Worm (Caenorhabditis elegans): Measurements from ENCODE around the gene T01B7.13.

The T01B7.13 gene

ce11 chrII:8701619-8702350 is 13.4 kb upstream of the T01B7.13 start, which contains the start of gene sphk-1:
Gene sphk-1 (minus strand): TSS chrII:8701669.
- TF ChIP-seq egl-13 (tag; optimal IDR thresholded peaks at IDR 0.05): no peak
- no peak for TF ChIP-seq aly-2 (tag; optimal IDR thresholded peaks at IDR 0.05)
- TF ChIP-seq rnt-1 (tag; optimal IDR thresholded peaks at IDR 0.05): no peak
- no peak for TF ChIP-seq unc-98 (GFP tag; IDR thresholded peaks at IDR 0.05)
- no peak for TF ChIP-seq C34B4.2 (tag; optimal IDR thresholded peaks at IDR 0.05)
- TF ChIP-seq ceh-82 (tag; optimal IDR thresholded peaks at IDR 0.05): no peak
- no peak for TF ChIP-seq hpl-2 (GFP tag; optimal IDR thresholded peaks at IDR 0.05)
- no peak for TF ChIP-seq nhr-11 (tag; optimal IDR thresholded peaks at IDR 0.05)
- no peak for TF ChIP-seq tlp-1 (tag; optimal IDR thresholded peaks at IDR 0.05)
- no peak for TF ChIP-seq mab-9 (GFP tag; IDR thresholded peaks at IDR 0.05)
- TF ChIP-seq mef-2 (tag; optimal IDR thresholded peaks at IDR 0.05): no peak
- TF ChIP-seq nhr-20 (tag; optimal IDR thresholded peaks at IDR 0.05): no peak
- TF ChIP-seq unc-130 (tag; optimal IDR thresholded peaks at IDR 0.05): no peak
- no peak for TF ChIP-seq nhr-47 (tag; optimal IDR thresholded peaks at IDR 0.05)
- no peak for TF ChIP-seq fkh-10 (GFP tag; optimal IDR thresholded peaks at IDR 0.05)
- no peak for TF ChIP-seq xbp-1 (tag; optimal IDR thresholded peaks at IDR 0.05)
- TF ChIP-seq zag-1 (tag; optimal IDR thresholded peaks at IDR 0.05): no peak
- TF ChIP-seq sup-37 (GFP tag; optimal IDR thresholded peaks at IDR 0.05): no peak
- TF ChIP-seq nhr-19 (GFP tag; conservative IDR thresholded peaks at IDR 0.05): no peak
- TF ChIP-seq C04F5.9 (tag; optimal IDR thresholded peaks at IDR 0.05): no peak

ce11 chrII:8703729-8704128 is 11.5 kb upstream of the T01B7.13 start, which contains the start of gene ceh-7:
Gene ceh-7 (minus strand): TSS chrII:8703829.
- no peak for TF ChIP-seq ztf-11 (tag; optimal IDR thresholded peaks at IDR 0.05)
- no peak for TF ChIP-seq unc-86 (tag; optimal IDR thresholded peaks at IDR 0.05)
- no peak for TF ChIP-seq unc-98 (GFP tag; IDR thresholded peaks at IDR 0.05)
- no peak for TF ChIP-seq lin-15B (tag; optimal IDR thresholded peaks at IDR 0.05)
- TF ChIP-seq egl-13 (tag; optimal IDR thresholded peaks at IDR 0.05): no peak
- no peak for TF ChIP-seq fos-1 (tag; optimal IDR thresholded peaks at IDR 0.05)
- TF ChIP-seq dsc-1 (tag; optimal IDR thresholded peaks at IDR 0.05): no peak
- TF ChIP-seq efl-1 (optimal IDR thresholded peaks at IDR 0.05): no peak
- TF ChIP-seq efl-1 (GFP tag; optimal IDR thresholded peaks at IDR 0.05 in 1 of 2): no peak
- TF ChIP-seq rnt-1 (tag; optimal IDR thresholded peaks at IDR 0.05): no peak
- no peak for TF ChIP-seq ceh-90 (tag; optimal IDR thresholded peaks at IDR 0.05)
- no peak for TF ChIP-seq snpc-4 (tag; optimal IDR thresholded peaks at IDR 0.05)
- TF ChIP-seq ama-1 (optimal IDR thresholded peaks at IDR 0.05): no peak
- no peak for TF ChIP-seq fkh-8 (tag; optimal IDR thresholded peaks at IDR 0.05)
- TF ChIP-seq tlp-1 (tag; optimal IDR thresholded peaks at IDR 0.05): no peak
- TF ChIP-seq unc-62 (GFP tag; optimal IDR thresholded peaks at IDR 0.05): no peak
- no peak for TF ChIP-seq nhr-71 (tag; optimal IDR thresholded peaks at IDR 0.05)
- no peak for TF ChIP-seq nhr-85 (tag)
- TF ChIP-seq lin-39 (tag; optimal IDR thresholded peaks at IDR 0.05): no peak

- TF ChIP-seq elt-3 (tag; optimal IDR thresholded peaks at IDR 0.05) (peak in 1 of 6 experiments; percentile 67), lin-35 (GFP tag; optimal IDR thresholded peaks at IDR 0.05) (peak in 1 of 2 experiments; percentile 7), ceh-63 (GFP tag; optimal IDR thresholded peaks at IDR 0.05) (no peak), nhr-11 (tag; optimal IDR thresholded peaks at IDR 0.05) (no peak), fkh-8 (tag; optimal IDR thresholded peaks at IDR 0.05) (no peak), ets-5 (GFP tag; IDR thresholded peaks at IDR 0.05) (no peak), pax-3 (tag; optimal IDR thresholded peaks at IDR 0.05) (no peak), egl-13 (tag; optimal IDR thresholded peaks at IDR 0.05) (no peak), dsc-1 (tag; optimal IDR thresholded peaks at IDR 0.05) (no peak), C16A3.4 (tag; optimal IDR thresholded peaks at IDR 0.05) (no peak), unc-30 (tag; optimal IDR thresholded peaks at IDR 0.05) (no peak), C34B4.2 (tag; optimal IDR thresholded peaks at IDR 0.05) (no peak), vab-15 (tag; optimal IDR thresholded peaks at IDR 0.05) (no peak), ceh-8 (GFP tag; optimal IDR thresholded peaks at IDR 0.05) (no peak), elt-2 (tag; optimal IDR thresholded peaks at IDR 0.05) (peak; percentile 16), fkh-10 (GFP tag; optimal IDR thresholded peaks at IDR 0.05) (no peak)
Measured at ce11 chrII:8704413-8704874, 10.8 kb upstream of the T01B7.13 start, which contains the start of gene prx-5. Gene prx-5 (plus strand): TSS chrII:8704824.

All from whole organism, L1 larva.